Worm (Caenorhabditis elegans) whole organism, L3 larva: Measurements from ENCODE around the gene Y65A5A.24.
"Not testable (repeated sequence)": the region's sequence is repeated elsewhere in the genome, so short reads cannot be mapped to it uniquely, and the experiment has no call there.

ENCODE experiments used
- R02D3.7 ChIP-seq: fragments of 150-350 bp; optimal IDR thresholded peaks from 2 replicates; lab custom pipeline; 2014; ENCODE audit warnings: missing biosample characterization, missing genetic modification characterization
- ZK546.5 ChIP-seq: sonication (generic microtip); optimal IDR thresholded peaks from 2 replicates; lab custom pipeline; 2017; ENCODE audit warnings: missing biosample characterization, missing genetic modification characterization
- aly-2 ChIP-seq: fragments of 150-350 bp; optimal IDR thresholded peaks from 2 replicates; lab custom pipeline; 2014; ENCODE audit warnings: missing biosample characterization, missing genetic modification characterization
- ama-1 ChIP-seq: fragments of 150-350 bp; optimal IDR thresholded peaks from 2 replicates; lab custom pipeline; 2018
- ceh-82 ChIP-seq: fragments of 150-350 bp; optimal IDR thresholded peaks from 2 replicates; lab custom pipeline; 2014; ENCODE audit warnings: missing biosample characterization, missing genetic modification characterization
- daf-12 ChIP-seq: fragments of 150-350 bp; optimal IDR thresholded peaks from 2 replicates; lab custom pipeline; 2014; ENCODE audit warnings: missing biosample characterization, missing genetic modification reagents, missing genetic modification characterization
- egl-27 ChIP-seq: sonication (generic microtip); optimal IDR thresholded peaks from 4 replicates; lab custom pipeline; 2017; ENCODE audit warnings: missing biosample characterization, missing genetic modification reagents, missing genetic modification characterization
- elt-2 ChIP-seq: sonication (generic microtip); optimal IDR thresholded peaks from 2 replicates; lab custom pipeline; 2016; ENCODE audit warnings: missing genetic modification reagents, mild to moderate bottlenecking, missing genetic modification characterization, missing compliant biosample characterization
- elt-3 ChIP-seq, 3 experiments: fragments of 150-350 bp in 1 of 3; sonication (generic microtip) in 2 of 3; optimal IDR thresholded peaks; 2 replicates in 2 of 3; 4 replicates in 1 of 3; lab custom pipeline; 2014 to 2017; ENCODE audit warnings: missing biosample characterization in 3 of 3, missing genetic modification characterization in 3 of 3
- fkh-10 ChIP-seq: sonication (generic microtip); optimal IDR thresholded peaks from 2 replicates; lab custom pipeline; 2017; ENCODE audit warnings: missing biosample characterization, missing genetic modification reagents, missing genetic modification characterization
- fos-1 ChIP-seq: fragments of 150-350 bp; optimal IDR thresholded peaks from 2 replicates; lab custom pipeline; 2014; ENCODE audit warnings: missing biosample characterization, missing genetic modification characterization
- hmg-11 ChIP-seq: sonication (generic microtip); optimal IDR thresholded peaks from 2 replicates; lab custom pipeline; 2016; ENCODE audit warnings: missing genetic modification characterization, missing compliant biosample characterization
- lin-15B ChIP-seq: fragments of 150-350 bp; optimal IDR thresholded peaks from 2 replicates; lab custom pipeline; 2014; ENCODE audit warnings: missing biosample characterization, missing genetic modification characterization
- lin-39 ChIP-seq: fragments of 150-350 bp; optimal IDR thresholded peaks from 2 replicates; lab custom pipeline; 2018; ENCODE audit warnings: missing biosample characterization, missing genetic modification reagents, missing genetic modification characterization
- lsy-12 ChIP-seq: sonication (generic microtip); optimal IDR thresholded peaks from 2 replicates; lab custom pipeline; 2016; ENCODE audit warnings: mild to moderate bottlenecking, missing genetic modification characterization, missing compliant biosample characterization
- mdl-1 ChIP-seq: fragments of 150-350 bp; optimal IDR thresholded peaks from 2 replicates; lab custom pipeline; 2014; ENCODE audit warnings: missing biosample characterization, missing genetic modification characterization
- mml-1 ChIP-seq: fragments of 150-350 bp; sonication (generic microtip); optimal IDR thresholded peaks from 3 replicates; lab custom pipeline; 2014; ENCODE audit warnings: missing biosample characterization, missing genetic modification characterization
- nfya-1 ChIP-seq: sonication (generic microtip); optimal IDR thresholded peaks from 2 replicates; lab custom pipeline; 2017; ENCODE audit warnings: missing genetic modification characterization, mild to moderate bottlenecking, missing compliant biosample characterization, antibody characterized with exemption, moderate library complexity; ENCODE audit not compliant: insufficient read depth
- nhr-12 ChIP-seq: fragments of 150-350 bp; optimal IDR thresholded peaks from 2 replicates; lab custom pipeline; 2014; ENCODE audit warnings: missing biosample characterization, missing genetic modification characterization
- nhr-23 ChIP-seq: fragments of 150-350 bp; optimal IDR thresholded peaks from 2 replicates; lab custom pipeline; 2014; ENCODE audit warnings: missing biosample characterization, missing genetic modification reagents, missing genetic modification characterization
- nhr-237 ChIP-seq: fragments of 150-350 bp; optimal IDR thresholded peaks from 2 replicates; lab custom pipeline; 2014; ENCODE audit warnings: missing biosample characterization, missing genetic modification characterization
- nhr-25 ChIP-seq: sonication (generic microtip); optimal IDR thresholded peaks from 2 replicates; lab custom pipeline; 2017; ENCODE audit warnings: missing biosample characterization, missing genetic modification characterization
- nhr-28 ChIP-seq: fragments of 150-350 bp; optimal IDR thresholded peaks from 2 replicates; lab custom pipeline; 2014; ENCODE audit warnings: missing biosample characterization, missing genetic modification characterization
- pha-4 ChIP-seq: fragments of 150-350 bp; optimal IDR thresholded peaks from 2 replicates; lab custom pipeline; 2014; ENCODE audit warnings: missing biosample characterization, missing genetic modification reagents, missing genetic modification characterization
- sea-2 ChIP-seq: fragments of 150-350 bp; sonication (generic microtip); optimal IDR thresholded peaks from 4 replicates; lab custom pipeline; 2014; ENCODE audit warnings: missing biosample characterization, missing genetic modification reagents, missing genetic modification characterization
- skn-1 ChIP-seq: fragments of 150-350 bp; optimal IDR thresholded peaks from 2 replicates; lab custom pipeline; 2014; ENCODE audit warnings: missing biosample characterization, missing genetic modification characterization
- tbx-2 ChIP-seq: sonication (generic microtip); optimal IDR thresholded peaks from 2 replicates; lab custom pipeline; 2016; ENCODE audit warnings: mild to moderate bottlenecking, missing genetic modification characterization, missing compliant biosample characterization
- zag-1 ChIP-seq: fragments of 150-350 bp; optimal IDR thresholded peaks from 2 replicates; lab custom pipeline; 2014; ENCODE audit warnings: missing biosample characterization, missing genetic modification characterization

The Y65A5A.24 gene

DNA sequence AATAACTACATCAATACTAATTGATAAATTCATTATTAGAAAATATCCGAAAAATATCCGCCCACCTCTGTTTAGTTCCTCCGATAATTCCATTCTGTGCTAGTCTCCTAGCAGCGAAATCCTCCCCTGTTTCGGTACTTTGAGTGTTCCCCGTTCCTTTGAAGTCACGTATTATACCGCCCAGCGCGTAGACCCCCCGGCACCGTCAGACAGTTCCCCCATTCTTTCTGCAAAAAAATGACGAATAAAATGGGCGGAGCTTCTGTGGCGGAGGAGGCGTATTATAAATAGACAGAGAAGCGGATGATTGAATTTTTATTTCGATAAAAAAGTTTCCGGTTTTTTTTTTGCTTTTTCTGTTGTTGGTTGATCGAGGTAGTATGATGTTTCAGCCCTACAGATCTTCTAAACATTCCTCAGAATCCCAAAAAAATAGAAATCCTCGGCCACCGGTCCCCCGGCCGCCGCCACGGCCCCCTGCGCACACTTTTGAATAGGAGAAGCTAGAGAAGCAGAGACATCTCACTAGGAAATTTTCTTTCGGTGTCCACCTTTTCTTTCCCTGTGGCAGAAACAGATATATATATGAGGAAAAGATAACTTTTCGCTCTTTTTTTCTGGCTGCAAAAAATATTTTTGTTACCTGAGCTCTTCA, 28.3 kb downstream of the Y65A5A.24 start:
- TF ChIP-seq nhr-28 (tag; lab: Kevin White, UChicago) (no peak), hmg-11 (tag; lab: Kevin White, UChicago) (peak; percentile 26), nfya-1 (tag; lab: Kevin White, UChicago) (peak; percentile 26), lin-39 (tag; lab: Kevin White, UChicago) (peak; percentile 6), ama-1 (lab: Kevin White, UChicago) (no peak), fos-1 (no peak), pha-4 (tag; lab: Kevin White, UChicago) (no peak), nhr-237 (tag; lab: Kevin White, UChicago) (no peak), lin-15B (tag; lab: Kevin White, UChicago) (peak; percentile 30), sea-2 (GFP tag; lab: Kevin White, UChicago) (no peak), lsy-12 (tag; lab: Kevin White, UChicago) (no peak), mml-1 (no peak), fkh-10 (GFP tag; lab: Kevin White, UChicago) (no peak), nhr-23 (no peak)

DNA sequence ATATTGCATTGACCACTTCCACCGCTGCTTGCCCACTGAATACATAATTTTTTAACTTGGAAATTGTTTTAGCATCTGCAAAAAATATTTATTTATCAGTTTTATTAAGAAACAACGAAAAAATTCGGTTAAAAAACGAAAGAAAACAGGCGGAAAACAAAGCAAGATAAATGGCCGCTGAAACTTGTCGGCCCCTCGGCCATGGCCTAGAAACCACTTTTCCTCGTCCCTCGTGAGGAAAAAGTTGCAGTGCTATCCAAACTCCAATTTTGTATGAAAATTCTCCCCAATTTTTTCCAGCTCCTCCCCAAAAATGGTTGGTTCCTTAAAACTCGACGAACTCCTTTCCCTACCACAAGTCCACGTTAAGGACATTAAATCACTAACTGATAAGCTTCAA, 30.6 kb downstream of the Y65A5A.24 start, which contains the start of gene Y10G11A.1:
Gene Y10G11A.1, plus strand, starts transcription at position 301 of the 400 bp plus-strand sequence.
- not testable (repeated sequence) for TF ChIP-seq nhr-25, nhr-12, tbx-2 (tag; lab: Kevin White, UChicago)

ce11 chrIV:16431929-16432328, 38.2 kb downstream of the Y65A5A.24 start, which contains the start of gene dlc-3:
TSS of gene dlc-3 (plus strand) at chrIV:16432229.
- TF ChIP-seq R02D3.7 (tag; lab: Kevin White, UChicago) (no peak), ZK546.5 (tag; lab: Kevin White, UChicago) (no peak), nhr-23 (no peak), skn-1 (tag; lab: Kevin White, UChicago) (no peak), lin-15B (tag; lab: Kevin White, UChicago) (no peak)

- TF ChIP-seq ceh-82 (tag; lab: Kevin White, UChicago) (no peak), zag-1 (tag; lab: Kevin White, UChicago) (no peak), daf-12 (tag; lab: Kevin White, UChicago) (no peak), elt-2 (tag; lab: Kevin White, UChicago) (no peak), aly-2 (tag; lab: Kevin White, UChicago) (no peak), mdl-1 (tag; lab: Kevin White, UChicago) (no peak), egl-27 (tag; lab: Kevin White, UChicago) (no peak), elt-3 (tag; optimal IDR thresholded peaks at IDR 0.05; lab: Kevin White, UChicago) (no peak)
Measured at ce11 chrIV:16442963-16443362, 49.2 kb downstream of the Y65A5A.24 start, which contains the start of gene dlc-4. TSS of gene dlc-4 (plus strand) at chrIV:16443263.
